Worm (Caenorhabditis elegans) whole organism, late embryonic: ENCODE data around the gene ZC404.15.

Experiments used
- F13H6.1 ChIP-seq: sonication (generic microtip); optimal IDR thresholded peaks from 2 replicates; lab custom pipeline; 2016; ENCODE audit warnings: missing genetic modification characterization, missing compliant biosample characterization
- K02D7.2 ChIP-seq: sonication (generic microtip); optimal IDR thresholded peaks from 2 replicates; lab custom pipeline; 2017; ENCODE audit warnings: mild to moderate bottlenecking, missing genetic modification characterization, missing compliant biosample characterization
- K09A11.1 ChIP-seq: sonication (generic microtip); optimal IDR thresholded peaks from 2 replicates; lab custom pipeline; 2017; ENCODE audit warnings: antibody characterized with exemption, mild to moderate bottlenecking, missing genetic modification characterization, missing compliant biosample characterization; ENCODE audit not compliant: insufficient read depth
- elt-2 ChIP-seq: sonication (generic microtip); optimal IDR thresholded peaks from 2 replicates; lab custom pipeline; 2016; ENCODE audit warnings: missing genetic modification reagents, missing genetic modification characterization, missing compliant biosample characterization
- fkh-10 ChIP-seq: fragments of 150-350 bp; optimal IDR thresholded peaks from 2 replicates; lab custom pipeline; 2014; ENCODE audit warnings: missing biosample characterization, missing genetic modification reagents, missing genetic modification characterization
- pat-9 ChIP-seq: fragments of 200-800 bp; sonication (Bioruptor generic); optimal IDR thresholded peaks from 2 replicates; lab custom pipeline; 2018; ENCODE audit warnings: mild to moderate bottlenecking, missing genetic modification characterization, moderate library complexity, missing compliant biosample characterization
- pha-4 ChIP-seq: fragments of 150-350 bp; optimal IDR thresholded peaks from 2 replicates; lab custom pipeline; 2018; ENCODE audit warnings: missing biosample characterization, missing genetic modification reagents, missing genetic modification characterization
- syd-9 ChIP-seq: sonication (generic microtip); optimal IDR thresholded peaks from 2 replicates; lab custom pipeline; 2016; ENCODE audit warnings: mild to moderate bottlenecking, missing genetic modification characterization, moderate library complexity, missing compliant biosample characterization
- tbx-2 ChIP-seq: sonication (generic microtip); optimal IDR thresholded peaks from 2 replicates; lab custom pipeline; 2016; ENCODE audit warnings: missing genetic modification characterization, missing compliant biosample characterization
- unc-3 ChIP-seq, 2 experiments: fragments of 200-800 bp in 1 of 2; sonication (Bioruptor generic) in 1 of 2; sonication (generic microtip) in 1 of 2; conservative IDR thresholded peaks in 1 of 2; optimal IDR thresholded peaks in 1 of 2; 2 replicates each; pipeline versions ENCODE4 v1.3.6 to Lab custom; 2016 to 2022; ENCODE audit warnings: missing compliant biosample characterization in 2 of 2, missing genetic modification characterization in 2 of 2, missing genetic modification reagents in 1 of 2
- unc-55 ChIP-seq: sonication (generic microtip); optimal IDR thresholded peaks from 2 replicates; lab custom pipeline; 2017; ENCODE audit warnings: missing biosample characterization, missing genetic modification reagents, missing genetic modification characterization

DNA sequence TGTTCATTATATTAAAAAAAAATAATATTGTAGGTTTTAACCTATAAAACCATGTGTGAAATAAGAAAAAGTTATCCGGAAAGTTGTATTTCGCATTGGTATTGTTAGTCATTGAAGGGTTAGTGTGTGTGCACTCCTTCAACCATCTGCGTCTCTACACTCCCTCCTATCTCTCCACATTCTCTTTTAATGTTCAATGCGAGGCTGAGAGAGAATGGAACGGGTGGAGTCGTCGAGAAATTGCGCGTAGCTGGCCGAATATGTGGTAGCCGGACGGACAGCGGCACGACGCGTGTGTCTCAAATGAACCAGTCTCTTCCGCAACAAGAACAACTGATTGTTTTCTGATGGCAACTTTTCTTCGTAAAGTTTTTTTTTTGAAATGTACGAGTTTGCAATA is 16.6 kb downstream of the ZC404.15 start:
- no peak for TF ChIP-seq K09A11.1 (tag; lab: Kevin White, UChicago)
- TF ChIP-seq unc-3 (GFP tag; conservative IDR thresholded peaks at IDR 0.05; lab: Robert Waterston, UW), result no peak
- no peak for TF ChIP-seq unc-3 (tag; optimal IDR thresholded peaks at IDR 0.05; lab: Kevin White, UChicago)
- no peak for TF ChIP-seq unc-55
- no peak for TF ChIP-seq F13H6.1 (tag; lab: Kevin White, UChicago)
- TF ChIP-seq pha-4 (tag; lab: Kevin White, UChicago), result no peak
- no peak for TF ChIP-seq fkh-10 (GFP tag; lab: Kevin White, UChicago)
- no peak for TF ChIP-seq elt-2 (tag; lab: Kevin White, UChicago)
- TF ChIP-seq pat-9, result no peak
- TF ChIP-seq syd-9 (tag; lab: Kevin White, UChicago), result no peak
- TF ChIP-seq tbx-2, result no peak
- TF ChIP-seq K02D7.2 (tag; lab: Kevin White, UChicago), result no peak
